Worm (Caenorhabditis elegans): Measurements from ENCODE around the gene E02A10.3.

The E02A10.3 gene

ce11 chrV:12637238-12637690 is 57.9 kb downstream of the E02A10.3 start, which contains the start of gene F56H9.2:
TSS of gene F56H9.2 (plus strand) at chrV:12637663.
- TF ChIP-seq unc-62 (GFP tag; optimal IDR thresholded peaks at IDR 0.05) (peak; percentile 25), elt-3 (tag; optimal IDR thresholded peaks at IDR 0.05) (peak; percentile 61), lsy-2 (tag; optimal IDR thresholded peaks at IDR 0.05) (peak; percentile 18), nhr-2 (tag; optimal IDR thresholded peaks at IDR 0.05) (peak; percentile 55), mep-1 (tag; optimal IDR thresholded peaks at IDR 0.05) (peak; percentile 4), pha-4 (tag; optimal IDR thresholded peaks at IDR 0.05) (peak; percentile 71), ceh-39 (tag; optimal IDR thresholded peaks at IDR 0.05) (peak; percentile 17), lin-32 (GFP tag; optimal IDR thresholded peaks at IDR 0.05) (no peak), ham-2 (GFP tag; optimal IDR thresholded peaks at IDR 0.05) (no peak), cnd-1 (tag; optimal IDR thresholded peaks at IDR 0.05) (no peak), bed-3 (GFP tag; optimal IDR thresholded peaks at IDR 0.05) (no peak)

All from whole organism, mixed stage, embryonic.